Worm (Caenorhabditis elegans) whole organism, early embryonic: ENCODE measurements around the gene F32D1.11.

Source experiments
- ama-1 ChIP-seq: fragments of 150-350 bp; optimal IDR thresholded peaks from 2 replicates; lab custom pipeline; 2014
- flt-1 ChIP-seq: fragments of 200-800 bp; sonication (Bioruptor generic); IDR thresholded peaks from 2 replicates; pipeline ENCODE4 v1.3.6; 2022; ENCODE audit warnings: missing genetic modification characterization, missing compliant biosample characterization
- hmg-4 ChIP-seq: fragments of 200-800 bp; sonication (Bioruptor generic); optimal IDR thresholded peaks from 2 replicates; lab custom pipeline; 2018; ENCODE audit warnings: mild to moderate bottlenecking, missing genetic modification characterization, missing compliant biosample characterization
- pes-1 ChIP-seq: fragments of 200-800 bp; sonication (Bioruptor generic); IDR thresholded peaks from 2 replicates; pipeline ENCODE4 v1.3.6; 2022; ENCODE audit warnings: missing genetic modification reagents, missing genetic modification characterization, missing compliant biosample characterization
- tbx-37 ChIP-seq: fragments of 200-800 bp; sonication (Bioruptor generic); conservative IDR thresholded peaks from 2 replicates; pipeline ENCODE4 v1.3.6; 2022; ENCODE audit warnings: missing genetic modification reagents, missing genetic modification characterization, missing compliant biosample characterization

DNA sequence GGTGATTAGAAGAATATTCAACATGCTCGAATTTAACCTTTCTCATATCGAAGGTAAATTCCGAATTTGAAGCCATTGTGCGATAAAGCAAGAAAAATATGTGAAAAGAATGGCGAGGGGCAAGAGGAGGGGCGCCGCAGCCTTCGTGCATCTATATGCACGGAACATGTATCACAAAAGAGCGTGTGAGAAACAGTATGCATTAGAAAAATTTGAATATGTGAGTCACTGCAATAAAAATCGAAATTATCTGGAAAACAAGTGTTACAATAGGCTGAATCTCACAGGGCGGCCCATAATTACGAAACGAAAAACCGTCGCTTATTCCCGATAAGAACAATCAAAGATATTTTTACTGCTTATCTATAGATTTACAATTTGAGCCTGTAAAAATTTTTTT, 35.5 kb upstream of the F32D1.11 start, which contains the start of gene F13A2.5:
- TF ChIP-seq flt-1 (GFP tag; lab: Robert Waterston, UW) (no peak), ama-1 (no peak), hmg-4 (GFP tag; lab: Kevin White, UChicago) (no peak), tbx-37 (no peak), pes-1 (GFP tag; lab: Robert Waterston, UW) (no peak)
